Fruit fly (Drosophila melanogaster): ENCODE measurements around the gene Pldn.
A peak's percentile ranks its signal among the peaks of the same experiment; 100 is the strongest.

Pldn gene

DNA sequence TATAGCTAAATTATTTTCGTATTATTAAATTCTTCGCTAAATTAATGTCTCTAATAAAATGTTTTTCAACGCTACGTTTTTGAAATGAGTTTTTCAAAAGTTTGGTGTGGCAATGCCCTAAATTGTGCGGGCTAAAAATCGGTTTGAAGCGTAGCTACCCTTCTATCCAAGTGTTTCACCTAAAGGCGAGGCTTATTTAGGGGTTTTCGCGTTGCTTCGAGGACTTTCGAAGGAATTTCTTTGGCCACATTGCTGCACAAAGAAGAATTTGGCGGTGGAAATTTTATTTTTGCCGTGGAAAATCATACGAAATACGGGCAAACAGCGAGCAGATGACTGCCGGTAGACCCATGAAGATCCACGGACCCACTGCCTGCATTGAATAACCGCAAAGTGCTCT lies 9.4 kb downstream of the Pldn start, which contains the start of gene TfIIEalpha (continued):
- TF ChIP-seq CG9727 (GFP tag; optimal IDR thresholded peaks at IDR 0.05) (no peak), E2f2 (GFP tag; IDR thresholded peaks at IDR 0.05) (peak; percentile 90), gro (GFP tag; optimal IDR thresholded peaks at IDR 0.05) (peak; percentile 46), lilli (GFP tag; optimal IDR thresholded peaks at IDR 0.05) (peak; percentile 41), sens (GFP tag) (peak; percentile 16), Hmx (GFP tag; optimal IDR thresholded peaks at IDR 0.05) (no peak), mirr (GFP tag; optimal IDR thresholded peaks at IDR 0.05) (no peak), Sin3A (optimal IDR thresholded peaks at IDR 0.05) (peak; percentile 55), Ets65A (GFP tag) (peak; percentile 76), CG17829 (tag; optimal IDR thresholded peaks at IDR 0.05) (peak; percentile 41), slbo (GFP tag; IDR thresholded peaks at IDR 0.05) (0 out of 2 replicates have a peak, but pooled peaks have one; percentile 8), CG11085 (GFP tag; IDR thresholded peaks at IDR 0.05) (no peak), zfh2 (GFP tag; optimal IDR thresholded peaks at IDR 0.05) (peak; percentile 8), CG2199 (GFP tag; IDR thresholded peaks at IDR 0.05) (peak; percentile 59; the same call in 1 of the 3 replicates), sug (tag; optimal IDR thresholded peaks at IDR 0.05) (peak; percentile 27), gfzf (GFP tag; optimal IDR thresholded peaks at IDR 0.05) (peak; percentile 99), CG11093 (GFP tag; IDR thresholded peaks at IDR 0.05) (no peak), bowl (GFP tag; IDR thresholded peaks at IDR 0.05) (no peak), CG7928 (GFP tag; optimal IDR thresholded peaks at IDR 0.05) (peak; percentile 15), CG15601 (tag; optimal IDR thresholded peaks at IDR 0.05) (peak; percentile 42), Dp (GFP tag; optimal IDR thresholded peaks at IDR 0.05) (peak; percentile 83), fu2 (GFP tag; optimal IDR thresholded peaks at IDR 0.05) (peak; percentile 1), wek (GFP tag; optimal IDR thresholded peaks at IDR 0.05) (no peak), CG4617 (GFP tag; optimal IDR thresholded peaks at IDR 0.05; ENCODE audit: borderline replicate concordance) (peak; percentile 91), Lhr (GFP tag; optimal IDR thresholded peaks at IDR 0.05) (peak; percentile 91), CG11504 (tag; optimal IDR thresholded peaks at IDR 0.05) (peak; percentile 39), sc (optimal IDR thresholded peaks at IDR 0.05) (no peak), sc (GFP tag; optimal IDR thresholded peaks at IDR 0.05) (no peak), sima (GFP tag; optimal IDR thresholded peaks at IDR 0.05) (no peak), CG13424 (tag; optimal IDR thresholded peaks at IDR 0.05) (peak; percentile 2), Dll (GFP tag; IDR thresholded peaks at IDR 0.05; ENCODE audit: partially characterized antibody) (peak; percentile 26; the same call in 1 of the 4 replicates), NFAT (GFP tag; IDR thresholded peaks at IDR 0.05) (peak; percentile 63; the same call in 1 of the 2 replicates), dati (GFP tag; IDR thresholded peaks at IDR 0.05) (no peak)

DNA sequence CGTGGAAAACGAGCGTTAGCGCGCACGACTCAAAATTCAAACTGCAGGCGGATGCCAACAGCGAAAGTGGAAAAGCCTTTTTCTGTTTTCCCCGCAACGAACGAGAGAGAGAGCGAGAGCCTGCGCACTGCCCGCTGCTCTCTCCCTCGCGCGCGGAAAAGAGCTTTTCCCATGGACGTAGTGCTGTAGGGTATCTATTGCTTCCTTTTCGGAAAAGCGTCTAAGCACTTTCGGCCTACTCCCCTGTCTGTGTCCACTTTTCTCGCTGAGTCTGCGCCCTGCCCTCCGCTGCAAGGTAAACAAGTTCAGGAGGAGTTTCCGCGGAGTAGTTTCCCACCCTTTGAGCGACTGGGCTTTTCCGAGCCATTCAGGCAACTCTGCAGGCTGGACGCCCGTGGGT lies 10.9 kb downstream of the Pldn start, which contains the start of gene CG32085:
TSS of gene CG32085 (minus strand) at position 47 of the 400 bp plus-strand sequence.
- TF ChIP-seq CG12659 (GFP tag; optimal IDR thresholded peaks at IDR 0.05) (peak; percentile 38), Pdp1 (GFP tag; optimal IDR thresholded peaks at IDR 0.05) (peak; percentile 31 to 53), CG10209 (GFP tag; optimal IDR thresholded peaks at IDR 0.05) (peak; percentile 20), seq (GFP tag; IDR thresholded peaks at IDR 0.05) (peak; percentile 37; the same call in 1 of the 2 replicates), CG3847 (GFP tag; IDR thresholded peaks at IDR 0.05) (peak; percentile 56), kay (GFP tag; optimal IDR thresholded peaks at IDR 0.05) (peak; percentile 30), Fer1 (GFP tag; optimal IDR thresholded peaks at IDR 0.05) (peak; percentile 86), trem (tag; optimal IDR thresholded peaks at IDR 0.05) (no peak), CG6654 (GFP tag; optimal IDR thresholded peaks at IDR 0.05) (peak; percentile 3), E2f1 (GFP tag; IDR thresholded peaks at IDR 0.05) (peak; percentile 68), ato (GFP tag; IDR thresholded peaks at IDR 0.05; ENCODE audit: partially characterized antibody) (no peak), repo (GFP tag; optimal IDR thresholded peaks at IDR 0.05) (peak; percentile 28), emc (GFP tag; optimal IDR thresholded peaks at IDR 0.05) (no peak), Ets97D (GFP tag; optimal IDR thresholded peaks at IDR 0.05) (peak; percentile 17), CG3281 (GFP tag; optimal IDR thresholded peaks at IDR 0.05) (peak; percentile 66), fu2 (GFP tag; optimal IDR thresholded peaks at IDR 0.05) (peak; percentile 54), CG1792 (GFP tag; optimal IDR thresholded peaks at IDR 0.05) (peak; percentile 59), pros (GFP tag; optimal IDR thresholded peaks at IDR 0.05) (no peak), al (GFP tag; IDR thresholded peaks at IDR 0.05) (peak; percentile 64), Xbp1 (GFP tag; optimal IDR thresholded peaks at IDR 0.05) (peak; percentile 61), dmrt11E (tag; optimal IDR thresholded peaks at IDR 0.05) (no peak)

Measured in whole organism, embryonic.